Worm (Caenorhabditis elegans) whole organism, dauer: ENCODE measurements around the gene Y66D12A.30.

Source experiments
- unc-62 ChIP-seq: sonication (generic microtip); optimal IDR thresholded peaks from 2 replicates; lab custom pipeline; 2017; ENCODE audit warnings: missing biosample characterization, missing genetic modification reagents, missing genetic modification characterization

Y66D12A.30 gene

DNA sequence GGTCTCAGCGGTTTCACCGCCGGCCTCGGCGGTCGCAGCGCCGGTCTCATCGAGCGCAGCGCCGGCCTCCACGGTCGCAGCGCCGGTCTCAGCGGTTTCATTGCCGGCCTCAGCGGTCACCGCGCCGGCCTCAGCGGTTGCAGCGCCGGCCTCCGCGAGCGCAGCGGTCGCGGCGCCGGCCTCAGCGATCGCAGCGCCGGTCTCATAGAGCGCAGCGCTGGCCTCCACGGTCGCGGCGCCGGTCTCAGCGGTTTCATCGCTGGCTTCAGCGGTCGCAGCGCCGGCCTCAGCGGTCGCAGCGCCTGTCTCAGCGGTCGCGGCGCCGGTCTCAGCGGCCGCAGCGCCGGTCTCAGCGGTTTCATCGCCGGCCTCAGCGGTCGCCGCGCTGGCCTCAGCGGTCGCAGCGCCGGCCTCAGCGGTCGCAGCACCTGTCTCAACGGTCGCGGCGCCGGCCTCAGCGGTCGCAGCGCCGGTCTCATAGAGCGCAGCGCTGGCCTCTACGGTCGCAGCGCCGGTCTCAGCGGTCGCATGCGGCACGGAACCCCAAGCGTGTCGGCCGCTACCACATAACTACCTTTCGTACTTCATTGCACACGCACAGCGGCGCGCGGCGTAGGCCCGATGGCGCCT is 2.1 kb downstream of the Y66D12A.30 start:
- no peak for TF ChIP-seq unc-62 (GFP tag; lab: Kevin White, UChicago)

DNA sequence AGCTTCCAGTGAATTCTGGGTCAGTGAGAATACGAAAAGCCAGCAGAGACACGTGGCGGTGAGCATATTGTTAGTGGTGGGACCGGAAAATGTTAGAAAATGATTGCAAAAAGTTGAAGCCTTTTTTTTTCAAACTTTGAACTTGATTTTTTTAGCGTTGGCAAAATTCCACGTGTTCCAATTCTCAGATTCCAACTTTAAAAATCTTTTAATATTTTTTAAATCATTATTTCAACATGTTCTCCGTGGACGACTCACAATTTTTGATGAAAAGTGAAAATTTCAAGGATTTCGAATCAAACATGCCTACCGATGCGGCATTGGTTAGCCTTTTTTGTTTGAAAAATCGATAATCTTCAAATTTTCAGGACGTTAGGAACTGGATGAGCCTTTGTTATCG is 2.7 kb downstream of the Y66D12A.30 start, which contains the start of the genes Y66A7A.9 and Y66A7A.4:
Gene Y66A7A.9, minus strand, starts transcription at position 101 of the 400 bp plus-strand sequence.
Gene Y66A7A.4, plus strand, starts transcription at position 237 of the 400 bp plus-strand sequence.
- no peak for TF ChIP-seq unc-62 (GFP tag; lab: Kevin White, UChicago)

DNA sequence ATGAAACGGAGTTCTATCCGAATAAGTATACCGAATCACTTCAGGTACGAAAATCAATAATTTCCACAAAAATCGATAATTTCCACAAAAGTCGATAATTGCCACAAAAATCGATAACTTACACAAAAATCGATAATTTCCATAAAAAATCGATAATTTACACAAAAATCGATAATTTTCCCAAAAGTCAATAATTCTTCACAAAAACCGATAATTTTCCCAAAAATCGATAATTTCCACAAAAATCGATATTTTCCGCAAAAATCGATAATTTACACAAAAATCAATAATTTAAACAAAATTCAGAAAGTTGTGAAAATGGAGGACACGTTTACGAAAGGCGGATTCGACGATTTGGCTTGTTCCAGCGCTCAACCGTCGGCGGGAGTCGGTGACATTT is 5.2 kb downstream of the Y66D12A.30 start:
- no peak for TF ChIP-seq unc-62 (GFP tag; lab: Kevin White, UChicago)

DNA sequence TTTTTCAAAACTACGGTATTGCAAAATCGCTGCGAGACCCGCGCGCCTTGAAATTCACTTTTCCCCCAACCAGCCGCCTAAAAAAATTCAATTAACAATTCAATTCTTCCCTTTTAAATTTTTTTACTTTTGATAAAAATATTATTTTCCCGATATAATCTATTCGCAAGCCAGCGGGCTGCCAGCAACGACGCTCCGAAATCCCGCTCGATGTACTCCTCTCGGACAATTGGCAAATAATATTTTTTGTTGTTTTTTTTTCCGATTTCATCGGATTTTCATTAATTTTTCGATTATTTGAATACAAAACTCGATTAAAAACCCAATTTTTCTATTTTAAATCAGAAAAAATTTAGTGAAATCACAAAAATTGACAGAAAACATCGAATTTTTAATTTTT is 6.1 kb downstream of the Y66D12A.30 start:
- TF ChIP-seq unc-62 (GFP tag; lab: Kevin White, UChicago), result no peak

ce11 chrIII:11616446-11616845 is 6.8 kb downstream of the Y66D12A.30 start, which contains the start of gene ceh-91:
Gene ceh-91, plus strand, starts transcription at chrIII:11616746.
- TF ChIP-seq unc-62 (GFP tag; lab: Kevin White, UChicago), result no peak

DNA sequence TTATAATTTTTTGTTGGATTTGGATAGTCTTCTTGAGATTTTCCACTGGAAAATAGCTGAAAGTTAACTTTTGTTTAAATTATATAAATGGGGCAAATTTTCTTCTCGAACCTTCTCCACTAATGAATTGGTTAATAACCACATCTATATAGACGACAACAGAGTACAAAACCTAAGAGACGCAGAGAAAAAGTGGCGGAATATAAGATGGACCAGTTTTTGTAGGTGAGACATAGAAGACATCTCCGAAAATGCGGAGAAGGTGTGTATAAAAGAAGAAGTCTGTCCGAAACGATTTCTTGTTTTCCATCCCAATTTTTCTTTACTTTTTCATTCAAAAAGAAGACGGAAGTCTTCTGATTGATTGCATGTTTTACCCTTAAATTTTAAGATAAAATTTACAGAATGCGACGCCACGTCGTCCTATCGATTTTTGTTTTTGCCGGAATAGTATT is 15.2 kb downstream of the Y66D12A.30 start, which contains the start of gene gly-8:
Gene gly-8, plus strand, starts transcription at position 405 of the 455 bp plus-strand sequence.
- no peak for TF ChIP-seq unc-62 (GFP tag; lab: Kevin White, UChicago)

- TF ChIP-seq unc-62 (GFP tag; lab: Kevin White, UChicago), result no peak
Observed at ce11 chrIII:11627631-11628030, 18.0 kb downstream of the Y66D12A.30 start.

- TF ChIP-seq unc-62 (GFP tag; lab: Kevin White, UChicago), result no peak
Observed at ce11 chrIII:11629354-11629753, 19.7 kb downstream of the Y66D12A.30 start, which contains the start of gene Y66A7A.7. Gene Y66A7A.7, minus strand, starts transcription at chrIII:11629454.

ce11 chrIII:11631111-11631510 is 21.4 kb downstream of the Y66D12A.30 start:
- no peak for TF ChIP-seq unc-62 (GFP tag; lab: Kevin White, UChicago)

- no peak for TF ChIP-seq unc-62 (GFP tag; lab: Kevin White, UChicago)
Observed at ce11 chrIII:11632376-11632775, 22.7 kb downstream of the Y66D12A.30 start.

DNA sequence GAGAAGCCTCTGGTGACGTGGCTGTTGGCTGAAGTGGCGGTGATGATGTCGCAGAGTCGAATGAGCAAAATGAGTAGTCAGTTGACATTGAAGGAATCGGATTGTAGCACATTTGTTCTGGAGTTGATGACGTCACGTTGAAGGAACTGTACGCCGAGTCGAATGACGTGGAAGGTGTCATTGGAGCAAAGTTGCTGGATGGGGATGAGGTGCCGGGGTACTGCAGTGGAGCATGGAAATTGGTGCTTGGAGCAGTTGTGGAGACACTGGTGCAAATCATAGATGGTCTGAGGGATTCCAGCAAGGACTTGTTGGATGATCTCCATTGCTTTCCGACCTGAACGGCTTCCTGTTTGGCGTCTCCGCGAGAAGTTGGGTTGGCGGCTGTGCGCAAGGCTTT is 23.8 kb downstream of the Y66D12A.30 start:
- TF ChIP-seq unc-62 (GFP tag; lab: Kevin White, UChicago), result no peak

ce11 chrIII:11635000-11635399 is 25.3 kb downstream of the Y66D12A.30 start:
- TF ChIP-seq unc-62 (GFP tag; lab: Kevin White, UChicago), result no peak

- no peak for TF ChIP-seq unc-62 (GFP tag; lab: Kevin White, UChicago)
Observed at ce11 chrIII:11636740-11637139, 27.1 kb downstream of the Y66D12A.30 start, which contains the start of gene tbx-33. Gene tbx-33, minus strand, starts transcription at chrIII:11636840.

DNA sequence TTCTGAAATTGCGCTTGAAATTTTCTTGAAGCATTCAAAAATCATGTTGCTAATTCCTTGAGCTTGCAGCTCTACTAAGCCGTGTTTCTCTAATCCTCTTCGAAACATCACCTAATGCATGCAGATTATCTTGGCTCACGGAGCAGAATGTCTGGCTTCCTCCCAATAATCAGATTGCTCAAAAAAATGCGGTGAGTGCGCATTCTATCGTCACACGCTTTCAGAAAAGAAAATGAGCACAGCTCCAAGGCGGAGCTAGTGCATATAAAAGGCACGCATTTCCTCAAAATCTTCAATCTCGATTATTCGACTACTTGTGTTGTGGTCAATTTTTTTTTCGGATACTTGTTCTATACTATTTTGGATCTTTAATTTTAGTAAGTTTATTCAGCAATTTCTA is 31.7 kb downstream of the Y66D12A.30 start:
- no peak for TF ChIP-seq unc-62 (GFP tag; lab: Kevin White, UChicago)

DNA sequence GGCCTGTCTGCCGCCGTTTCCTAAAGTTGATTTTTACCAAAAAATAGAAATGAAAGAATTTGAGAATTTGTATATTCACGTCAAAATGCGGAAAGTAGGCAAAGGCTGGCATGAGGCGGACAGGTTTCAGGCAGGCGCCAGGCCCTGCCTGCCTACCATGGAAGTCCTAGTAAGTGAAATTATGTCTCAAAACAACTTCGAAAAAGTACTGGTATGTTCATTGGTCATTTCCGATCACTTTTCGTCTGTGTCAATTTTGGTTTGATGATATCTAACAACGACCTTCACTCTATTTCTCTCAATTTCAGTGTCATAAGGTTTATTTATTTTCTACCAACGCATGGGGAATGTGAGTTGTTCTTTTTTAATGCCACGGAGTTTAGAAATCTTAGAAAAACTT is 40.5 kb downstream of the Y66D12A.30 start, which contains the start of gene faah-6:
Gene faah-6, plus strand, starts transcription at position 301 of the 400 bp plus-strand sequence.
- TF ChIP-seq unc-62 (GFP tag; lab: Kevin White, UChicago), result no peak

DNA sequence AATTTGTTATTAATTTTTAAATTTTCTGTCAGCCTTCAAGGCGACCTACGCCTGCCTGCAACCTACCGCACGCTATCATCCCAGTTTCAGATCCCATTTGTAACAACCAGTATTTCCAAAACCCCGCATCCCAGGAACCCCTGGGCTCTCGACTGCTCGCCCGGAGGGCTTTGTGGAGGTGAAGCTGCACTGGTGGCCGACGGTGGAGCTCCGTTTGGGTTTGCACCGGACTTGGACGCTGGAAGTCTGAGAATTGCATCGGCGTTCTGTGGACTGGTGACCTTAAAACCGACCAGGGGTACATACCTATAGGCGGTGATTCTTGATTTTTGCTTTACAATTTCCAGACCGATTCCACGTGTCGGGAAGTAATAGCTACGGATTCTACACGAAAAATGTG is 41.8 kb downstream of the Y66D12A.30 start:
- TF ChIP-seq unc-62 (GFP tag; lab: Kevin White, UChicago), result no peak

ce11 chrIII:11656389-11656788 is 46.7 kb downstream of the Y66D12A.30 start:
- no peak for TF ChIP-seq unc-62 (GFP tag; lab: Kevin White, UChicago)
